Worm (Caenorhabditis elegans): Measurements from ENCODE around the gene lys-10.

lys-10 gene

DNA sequence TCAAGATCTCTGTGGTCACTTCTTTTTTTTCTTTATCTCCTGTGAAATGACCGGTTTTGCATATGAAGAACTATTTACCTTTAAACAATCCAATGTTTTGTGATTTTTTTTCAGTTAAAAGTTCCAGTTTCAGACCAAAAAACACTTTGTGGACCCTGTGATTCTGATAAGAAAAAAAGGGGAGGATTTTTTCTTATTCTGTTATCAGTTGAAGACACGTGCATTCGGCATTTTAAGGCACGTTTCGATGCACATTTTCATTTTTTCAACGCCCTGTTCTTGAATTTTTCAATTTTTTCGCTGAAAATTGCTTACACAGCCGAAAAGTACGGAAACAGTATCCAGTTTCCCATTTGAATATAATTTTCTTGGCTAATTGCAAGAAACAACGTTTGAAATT, 33.7 kb downstream of the lys-10 start, which contains the start of gene aagr-1:
Gene aagr-1, plus strand, starts transcription at position 227 of the 400 bp plus-strand sequence.
- TF ChIP-seq tlp-1 (tag; optimal IDR thresholded peaks at IDR 0.05) (no peak), lin-35 (GFP tag; optimal IDR thresholded peaks at IDR 0.05) (peak in 1 of 2 experiments; percentile 5), elt-2 (tag; optimal IDR thresholded peaks at IDR 0.05) (peak; percentile 67), dpl-1 (GFP tag; optimal IDR thresholded peaks at IDR 0.05) (no peak), nhr-237 (tag; optimal IDR thresholded peaks at IDR 0.05) (no peak), sptf-1 (tag; optimal IDR thresholded peaks at IDR 0.05) (no peak), mab-9 (GFP tag; IDR thresholded peaks at IDR 0.05) (no peak), tbx-2 (tag; optimal IDR thresholded peaks at IDR 0.05) (no peak), ceh-63 (GFP tag; optimal IDR thresholded peaks at IDR 0.05) (no peak)

DNA sequence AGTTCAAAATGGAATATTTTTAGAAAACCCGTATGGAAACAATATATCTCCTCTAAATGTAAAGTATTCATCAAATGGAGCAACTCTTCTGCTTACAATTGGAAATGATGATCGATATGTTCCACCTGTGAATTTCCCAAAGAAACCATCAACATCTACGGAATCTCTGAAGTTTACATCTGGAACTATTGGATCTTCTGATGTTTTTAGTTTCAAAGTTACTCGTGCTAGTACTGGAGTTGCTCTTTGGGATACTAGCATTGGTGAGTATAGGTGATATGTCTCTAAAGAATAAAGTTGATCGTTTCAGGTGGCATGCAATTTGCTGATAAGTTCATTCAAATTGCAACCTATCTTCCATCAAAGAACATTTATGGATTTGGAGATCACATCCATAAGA, 35.3 kb downstream of the lys-10 start:
- TF ChIP-seq nhr-12 (tag; optimal IDR thresholded peaks at IDR 0.05): no peak
- TF ChIP-seq dsc-1 (tag; optimal IDR thresholded peaks at IDR 0.05): no peak
- no peak for TF ChIP-seq isw-1 (GFP tag; IDR thresholded peaks at IDR 0.05)
- no peak for TF ChIP-seq irx-1 (tag; optimal IDR thresholded peaks at IDR 0.05)
- TF ChIP-seq tlp-1 (tag; optimal IDR thresholded peaks at IDR 0.05): no peak
- TF ChIP-seq mab-9 (GFP tag; IDR thresholded peaks at IDR 0.05): no peak
- TF ChIP-seq alr-1 (tag; optimal IDR thresholded peaks at IDR 0.05; ENCODE audit: borderline replicate concordance): no peak
- TF ChIP-seq mep-1 (tag; optimal IDR thresholded peaks at IDR 0.05): no peak
- TF ChIP-seq nhr-20 (tag; optimal IDR thresholded peaks at IDR 0.05): no peak
- TF ChIP-seq ceh-90 (tag; optimal IDR thresholded peaks at IDR 0.05): no peak
- TF ChIP-seq hlh-17 (GFP tag; optimal IDR thresholded peaks at IDR 0.05; ENCODE audit: borderline replicate concordance): no peak
- no peak for TF ChIP-seq ama-1 (optimal IDR thresholded peaks at IDR 0.05)
- TF ChIP-seq snpc-4 (tag; optimal IDR thresholded peaks at IDR 0.05): no peak
- TF ChIP-seq nhr-19 (GFP tag; conservative IDR thresholded peaks at IDR 0.05): no peak
- no peak for TF ChIP-seq lin-15B (tag; optimal IDR thresholded peaks at IDR 0.05)
- no peak for TF ChIP-seq ceh-82 (tag; optimal IDR thresholded peaks at IDR 0.05)
- TF ChIP-seq unc-86 (tag; optimal IDR thresholded peaks at IDR 0.05): no peak
- TF ChIP-seq mdl-1 (tag; optimal IDR thresholded peaks at IDR 0.05): no peak

DNA sequence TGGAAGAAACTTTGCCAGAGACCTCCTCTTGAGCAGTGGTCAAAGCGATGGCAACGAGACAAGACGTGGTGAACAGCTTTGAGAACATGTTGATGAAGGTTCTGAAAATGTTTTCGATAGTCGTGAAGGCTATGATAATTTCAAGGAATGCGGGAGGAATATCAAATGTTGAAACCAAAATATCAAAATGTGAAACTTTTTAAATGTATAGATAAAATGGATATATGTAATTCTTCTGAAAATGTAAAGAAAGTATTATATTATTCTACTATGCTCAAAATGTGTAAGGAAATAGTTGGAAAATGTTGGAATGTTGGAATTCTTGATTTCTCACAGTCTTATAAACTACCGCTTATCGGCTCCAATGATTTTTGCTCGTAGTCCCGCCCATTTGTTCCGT, 36.5 kb downstream of the lys-10 start, which contains the start of gene D2096.6:
Gene D2096.6, minus strand, starts transcription at position 101 of the 400 bp plus-strand sequence.
- TF ChIP-seq fos-1 (tag; optimal IDR thresholded peaks at IDR 0.05): no peak
- TF ChIP-seq irx-1 (tag; optimal IDR thresholded peaks at IDR 0.05): no peak
- TF ChIP-seq ztf-11 (tag; optimal IDR thresholded peaks at IDR 0.05): no peak
- no peak for TF ChIP-seq F16B12.6 (tag; optimal IDR thresholded peaks at IDR 0.05)
- no peak for TF ChIP-seq ceh-63 (GFP tag; optimal IDR thresholded peaks at IDR 0.05)
- no peak for TF ChIP-seq ceh-90 (tag; optimal IDR thresholded peaks at IDR 0.05)
- no peak for TF ChIP-seq pax-3 (tag; optimal IDR thresholded peaks at IDR 0.05)
- no peak for TF ChIP-seq mab-9 (GFP tag; IDR thresholded peaks at IDR 0.05)
- TF ChIP-seq nhr-71 (tag; optimal IDR thresholded peaks at IDR 0.05): no peak
- no peak for TF ChIP-seq fkh-8 (tag; optimal IDR thresholded peaks at IDR 0.05)
- TF ChIP-seq dsc-1 (tag; optimal IDR thresholded peaks at IDR 0.05): no peak
- TF ChIP-seq nhr-84 (tag; optimal IDR thresholded peaks at IDR 0.05): no peak
- TF ChIP-seq ets-5 (GFP tag; IDR thresholded peaks at IDR 0.05): no peak

DNA sequence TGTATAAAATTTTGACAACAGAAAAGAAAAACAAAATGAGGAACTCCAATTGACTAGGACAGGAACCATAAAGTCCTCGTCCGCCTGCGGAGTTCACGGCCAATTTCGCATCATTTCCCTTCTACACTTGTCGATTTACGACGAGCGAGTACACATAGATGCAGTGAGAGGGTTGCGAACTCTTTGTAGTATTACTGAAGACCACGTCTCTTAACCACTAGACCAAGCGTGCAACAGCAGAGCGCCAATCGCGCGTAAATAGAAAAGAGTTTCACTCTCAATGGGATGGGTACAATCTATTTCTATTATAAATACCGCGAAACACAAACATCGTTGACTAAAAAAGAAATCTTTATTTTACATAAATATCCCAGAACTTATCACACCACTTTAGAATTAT, 42.8 kb downstream of the lys-10 start:
- TF ChIP-seq nhr-47 (tag; optimal IDR thresholded peaks at IDR 0.05) (peak; percentile 85), hlh-17 (GFP tag; optimal IDR thresholded peaks at IDR 0.05; ENCODE audit: borderline replicate concordance) (no peak), rnt-1 (tag; optimal IDR thresholded peaks at IDR 0.05) (peak; percentile 82), nhr-85 (tag) (peak; percentile 81), mep-1 (tag; optimal IDR thresholded peaks at IDR 0.05) (peak; percentile 94), dpl-1 (GFP tag; optimal IDR thresholded peaks at IDR 0.05) (peak; percentile 59 to 67 (median 65)), ama-1 (optimal IDR thresholded peaks at IDR 0.05) (peak; percentile 88), ceh-90 (tag; optimal IDR thresholded peaks at IDR 0.05) (no peak), irx-1 (tag; optimal IDR thresholded peaks at IDR 0.05) (peak; percentile 76), tbx-2 (tag; optimal IDR thresholded peaks at IDR 0.05) (peak; percentile 76), egl-13 (tag; optimal IDR thresholded peaks at IDR 0.05) (peak; percentile 55), mab-9 (GFP tag; IDR thresholded peaks at IDR 0.05) (peak; percentile 73), isw-1 (GFP tag; IDR thresholded peaks at IDR 0.05) (peak; percentile 48), zip-4 (GFP tag; optimal IDR thresholded peaks at IDR 0.05) (peak; percentile 44), elt-2 (tag; optimal IDR thresholded peaks at IDR 0.05) (peak; percentile 50), C04F5.9 (tag; optimal IDR thresholded peaks at IDR 0.05) (peak; percentile 6), fkh-8 (tag; optimal IDR thresholded peaks at IDR 0.05) (peak; percentile 59), nhr-237 (tag; optimal IDR thresholded peaks at IDR 0.05) (peak; percentile 56), alr-1 (tag; optimal IDR thresholded peaks at IDR 0.05; ENCODE audit: borderline replicate concordance) (no peak), egl-27 (tag; optimal IDR thresholded peaks at IDR 0.05) (peak in 1 of 2 experiments; percentile 2), efl-1 (optimal IDR thresholded peaks at IDR 0.05) (peak; percentile 63 to 75), efl-1 (GFP tag; optimal IDR thresholded peaks at IDR 0.05 in 1 of 2) (peak; percentile 56 to 93), nhr-77 (tag; optimal IDR thresholded peaks at IDR 0.05) (peak; percentile 83), nhr-71 (tag; optimal IDR thresholded peaks at IDR 0.05) (peak; percentile 91), aly-2 (tag; optimal IDR thresholded peaks at IDR 0.05) (peak; percentile 79), ces-1 (GFP tag; optimal IDR thresholded peaks at IDR 0.05) (no peak), nhr-19 (GFP tag; conservative IDR thresholded peaks at IDR 0.05) (peak; percentile 82)
